Fruit fly (Drosophila melanogaster) whole organism, embryonic: ENCODE results near the gene Vha16-2.
A peak's percentile ranks its signal among the peaks of the same experiment; 100 is the strongest.

Experiments used
- BEAF-32 ChIP-seq: fragments of 200-800 bp; sonication (Bioruptor generic); optimal IDR thresholded peaks from 3 replicates; lab custom pipeline; 2017; ENCODE audit warnings: missing biosample characterization, missing genetic modification characterization, mild to moderate bottlenecking, moderate library complexity, missing genetic modification reagents
- Bteb2 ChIP-seq: fragments of 200-800 bp; sonication (Bioruptor generic); optimal IDR thresholded peaks from 2 replicates; lab custom pipeline; 2016; ENCODE audit warnings: missing biosample characterization, missing genetic modification characterization
- CG10147 ChIP-seq: fragments of 200-800 bp; sonication (Bioruptor generic); optimal IDR thresholded peaks from 2 replicates; lab custom pipeline; 2019; ENCODE audit warnings: missing biosample characterization, mild to moderate bottlenecking, missing genetic modification characterization, moderate library complexity
- CG10209 ChIP-seq: fragments of 200-800 bp; sonication (Bioruptor generic); optimal IDR thresholded peaks from 3 replicates; lab custom pipeline; 2017; ENCODE audit warnings: missing biosample characterization, mild to moderate bottlenecking, missing genetic modification characterization, missing genetic modification reagents
- CG10565 ChIP-seq: fragments of 200-800 bp; sonication (Bioruptor generic); optimal IDR thresholded peaks from 3 replicates; lab custom pipeline; 2016; ENCODE audit warnings: missing biosample characterization, mild to moderate bottlenecking, missing genetic modification characterization
- CG10959 ChIP-seq: fragments of 200-800 bp; sonication (Bioruptor generic); IDR thresholded peaks from 2 replicates; pipeline ENCODE4 v1.3.6; 2022; ENCODE audit warnings: missing biosample characterization, missing genetic modification characterization
- CG13624 ChIP-seq: fragments of 200-800 bp; sonication (Bioruptor generic); optimal IDR thresholded peaks from 2 replicates; lab custom pipeline; 2016; ENCODE audit warnings: missing biosample characterization, missing genetic modification characterization
- CG14860 ChIP-seq: fragments of 200-800 bp; sonication (Bioruptor generic); IDR thresholded peaks from 3 replicates; pipeline ENCODE4 v1.3.6; 2022; ENCODE audit warnings: missing biosample characterization, missing genetic modification characterization; ENCODE audit not compliant: partially characterized antibody
- CG15269 ChIP-seq: fragments of 200-800 bp; sonication (Bioruptor generic); optimal IDR thresholded peaks from 2 replicates; lab custom pipeline; 2018; ENCODE audit warnings: missing biosample characterization, mild to moderate bottlenecking, missing genetic modification characterization, moderate library complexity
- CG16779 ChIP-seq: fragments of 200-800 bp; sonication (Bioruptor generic); IDR thresholded peaks from 2 replicates; pipeline ENCODE4 v1.3.6; 2022; ENCODE audit warnings: missing biosample characterization, missing genetic modification characterization
- CG2199 ChIP-seq: fragments of 200-800 bp; sonication (Bioruptor generic); IDR thresholded peaks from 3 replicates; pipeline ENCODE4 v1.3.6; 2022; ENCODE audit warnings: missing biosample characterization, missing genetic modification characterization
- CG2889 ChIP-seq: fragments of 200-800 bp; sonication (Bioruptor generic); IDR thresholded peaks from 3 replicates; pipeline ENCODE4 v1.3.6; 2022; ENCODE audit warnings: missing biosample characterization, missing genetic modification characterization
- CG3065 ChIP-seq: fragments of 200-800 bp; sonication (Bioruptor generic); optimal IDR thresholded peaks from 2 replicates; lab custom pipeline; 2016; ENCODE audit warnings: missing biosample characterization, missing genetic modification characterization
- CG31388 ChIP-seq: fragments of 200-800 bp; sonication (Bioruptor generic); optimal IDR thresholded peaks from 2 replicates; lab custom pipeline; 2016; ENCODE audit warnings: missing biosample characterization, missing genetic modification characterization
- CG34422 ChIP-seq: fragments of 200-800 bp; sonication (Bioruptor generic); IDR thresholded peaks from 3 replicates; pipeline ENCODE4 v1.3.6; 2022; ENCODE audit warnings: missing biosample characterization, missing genetic modification characterization
- CG3995 ChIP-seq: fragments of 200-800 bp; sonication (Bioruptor generic); optimal IDR thresholded peaks from 3 replicates; lab custom pipeline; 2016; ENCODE audit warnings: missing biosample characterization, missing genetic modification characterization
- CG4282 ChIP-seq: fragments of 200-800 bp; sonication (Bioruptor generic); optimal IDR thresholded peaks from 2 replicates; lab custom pipeline; 2016; ENCODE audit warnings: missing biosample characterization, missing genetic modification characterization
- CG4360 ChIP-seq: fragments of 200-800 bp; sonication (Bioruptor generic); IDR thresholded peaks from 2 replicates; pipeline ENCODE4 v1.3.6; 2022; ENCODE audit warnings: missing biosample characterization, missing genetic modification characterization
- CG4404 ChIP-seq: fragments of 200-800 bp; sonication (Bioruptor generic); IDR thresholded peaks from 2 replicates; pipeline ENCODE4 v1.3.6; 2022; ENCODE audit warnings: missing biosample characterization, missing genetic modification characterization
- CG4707 ChIP-seq: fragments of 200-800 bp; sonication (Bioruptor generic); optimal IDR thresholded peaks from 2 replicates; lab custom pipeline; 2018; ENCODE audit warnings: missing biosample characterization, mild to moderate bottlenecking, missing genetic modification characterization, moderate library complexity
- CG5953 ChIP-seq: fragments of 200-800 bp; sonication (Bioruptor generic); IDR thresholded peaks from 2 replicates; pipeline ENCODE4 v1.3.6; 2022; ENCODE audit warnings: missing biosample characterization, missing genetic modification characterization
- CG6272 ChIP-seq: fragments of 200-800 bp; sonication (Bioruptor generic); IDR thresholded peaks from 2 replicates; pipeline ENCODE4 v1.3.6; 2022; ENCODE audit warnings: missing biosample characterization, missing genetic modification characterization
- CG7556 ChIP-seq: fragments of 200-800 bp; sonication (Bioruptor generic); optimal IDR thresholded peaks from 2 replicates; lab custom pipeline; 2017; ENCODE audit warnings: missing biosample characterization, mild to moderate bottlenecking, missing genetic modification characterization
- CG8924 ChIP-seq: fragments of 200-800 bp; optimal IDR thresholded peaks from 3 replicates; lab custom pipeline; 2019; ENCODE audit warnings: missing biosample characterization, mild to moderate bottlenecking, missing genetic modification characterization, moderate library complexity
- CoRest ChIP-seq: fragments of 200-800 bp; sonication (Bioruptor generic); optimal IDR thresholded peaks from 3 replicates; lab custom pipeline; 2018; ENCODE audit warnings: missing biosample characterization, mild to moderate bottlenecking, missing genetic modification characterization, moderate library complexity
- Dek ChIP-seq: fragments of 200-800 bp; sonication (Bioruptor generic); optimal IDR thresholded peaks from 3 replicates; lab custom pipeline; 2019; ENCODE audit warnings: missing biosample characterization, mild to moderate bottlenecking, missing genetic modification characterization, moderate library complexity
- Doc2 ChIP-seq: fragments of 200-800 bp; sonication (Bioruptor generic); IDR thresholded peaks from 2 replicates; pipeline ENCODE4 v1.3.6; 2022; ENCODE audit warnings: missing biosample characterization, missing genetic modification characterization
- E2f2 ChIP-seq: fragments of 200-800 bp; sonication (Bioruptor generic); IDR thresholded peaks from 2 replicates; pipeline ENCODE4 v1.3.6; 2022; ENCODE audit warnings: missing biosample characterization, missing genetic modification characterization
- H15 ChIP-seq: fragments of 200-800 bp; sonication (Bioruptor generic); IDR thresholded peaks from 3 replicates; pipeline ENCODE4 v1.3.6; 2022; ENCODE audit warnings: missing biosample characterization, missing genetic modification characterization
- Hand ChIP-seq: fragments of 200-800 bp; sonication (Bioruptor generic); optimal IDR thresholded peaks from 2 replicates; lab custom pipeline; 2017; ENCODE audit warnings: mild to moderate bottlenecking, missing biosample characterization, missing genetic modification reagents, missing genetic modification characterization
- NK7.1 ChIP-seq: fragments of 200-800 bp; sonication (Bioruptor generic); optimal IDR thresholded peaks from 3 replicates; lab custom pipeline; 2016; ENCODE audit warnings: missing biosample characterization, missing genetic modification characterization
- Six4 ChIP-seq: fragments of 200-800 bp; sonication (Bioruptor generic); optimal IDR thresholded peaks from 2 replicates; lab custom pipeline; 2016; ENCODE audit warnings: missing biosample characterization, missing genetic modification characterization
- Sox102F ChIP-seq: fragments of 200-800 bp; sonication (Bioruptor generic); optimal IDR thresholded peaks from 2 replicates; lab custom pipeline; 2018; ENCODE audit warnings: missing biosample characterization, mild to moderate bottlenecking, missing genetic modification characterization, moderate library complexity
- Tbp ChIP-seq: fragments of >200 bp; optimal IDR thresholded peaks from 2 replicates; lab custom pipeline; 2018; ENCODE audit warnings: missing biosample characterization, missing genetic modification characterization
- YL-1 ChIP-seq: fragments of 200-800 bp; sonication (Bioruptor generic); optimal IDR thresholded peaks from 3 replicates; lab custom pipeline; 2017; ENCODE audit warnings: missing biosample characterization, mild to moderate bottlenecking, missing genetic modification characterization
- ara ChIP-seq: fragments of 200-800 bp; sonication (Bioruptor generic); IDR thresholded peaks from 2 replicates; pipeline ENCODE4 v1.3.6; 2022; ENCODE audit warnings: missing biosample characterization, missing genetic modification characterization
- cas ChIP-seq: fragments of 200-800 bp; sonication (Bioruptor generic); IDR thresholded peaks from 2 replicates; pipeline ENCODE4 v1.3.6; 2022; ENCODE audit warnings: missing biosample characterization, missing genetic modification characterization
- cato ChIP-seq: fragments of 200-800 bp; sonication (Bioruptor generic); optimal IDR thresholded peaks from 2 replicates; lab custom pipeline; 2016; ENCODE audit warnings: missing biosample characterization, missing genetic modification characterization, borderline replicate concordance
- chn ChIP-seq: fragments of 200-800 bp; sonication (Bioruptor generic); optimal IDR thresholded peaks from 2 replicates; lab custom pipeline; 2016; ENCODE audit warnings: missing biosample characterization, missing genetic modification characterization
- ci ChIP-seq: fragments of 200-800 bp; sonication (Bioruptor generic); IDR thresholded peaks from 3 replicates; pipeline ENCODE4 v1.3.6; 2022; ENCODE audit warnings: missing biosample characterization, missing genetic modification characterization
- dan ChIP-seq: fragments of 200-800 bp; sonication (Bioruptor generic); IDR thresholded peaks from 2 replicates; pipeline ENCODE4 v1.3.6; 2022; ENCODE audit warnings: missing biosample characterization, missing genetic modification characterization
- her ChIP-seq: fragments of 200-800 bp; sonication (Bioruptor generic); optimal IDR thresholded peaks from 2 replicates; lab custom pipeline; 2016; ENCODE audit warnings: missing biosample characterization, missing genetic modification characterization
- nerfin-2 ChIP-seq: fragments of 200-800 bp; sonication (Bioruptor generic); IDR thresholded peaks from 2 replicates; pipeline ENCODE4 v1.3.6; 2022; ENCODE audit warnings: missing biosample characterization, missing genetic modification characterization; ENCODE audit not compliant: partially characterized antibody
- onecut ChIP-seq: fragments of 200-800 bp; sonication (Bioruptor generic); IDR thresholded peaks from 2 replicates; pipeline ENCODE4 v1.3.6; 2022; ENCODE audit warnings: missing biosample characterization, missing genetic modification characterization
- prd ChIP-seq, 3 experiments: fragments of >200 bp in 2 of 3; fragments of 200-800 bp in 1 of 3; sonication (Bioruptor generic) in 1 of 3; optimal IDR thresholded peaks in 2 of 3; IDR thresholded peaks in 1 of 3; 2 replicates in 2 of 3; 3 replicates in 1 of 3; pipeline versions ENCODE4 v1.3.6 to Lab custom; 2017 to 2022; ENCODE audit warnings: missing biosample characterization in 1 of 3, missing genetic modification characterization in 1 of 3
- pum ChIP-seq: fragments of 200-800 bp; sonication (Bioruptor generic); optimal IDR thresholded peaks from 2 replicates; lab custom pipeline; 2016; ENCODE audit warnings: missing biosample characterization, missing genetic modification characterization
- sim ChIP-seq: fragments of 200-800 bp; sonication (Bioruptor generic); IDR thresholded peaks from 2 replicates; pipeline ENCODE4 v1.3.6; 2022; ENCODE audit warnings: missing biosample characterization, missing genetic modification characterization
- sqz ChIP-seq: fragments of 200-800 bp; sonication (Bioruptor generic); optimal IDR thresholded peaks from 3 replicates; lab custom pipeline; 2018; ENCODE audit warnings: missing biosample characterization, mild to moderate bottlenecking, missing genetic modification characterization
- tx ChIP-seq: fragments of 200-800 bp; sonication (Bioruptor generic); optimal IDR thresholded peaks from 2 replicates; lab custom pipeline; 2016; ENCODE audit warnings: missing biosample characterization, missing genetic modification characterization
- unc-4 ChIP-seq: fragments of 200-800 bp; sonication (Bioruptor generic); IDR thresholded peaks from 2 replicates; pipeline ENCODE4 v1.3.6; 2022; ENCODE audit warnings: missing biosample characterization, missing genetic modification characterization; ENCODE audit not compliant: partially characterized antibody
- vnd ChIP-seq: fragments of 200-800 bp; sonication (Bioruptor generic); IDR thresholded peaks from 3 replicates; pipeline ENCODE4 v1.3.6; 2022; ENCODE audit warnings: missing biosample characterization, missing genetic modification characterization; ENCODE audit not compliant: partially characterized antibody
- zen2 ChIP-seq: fragments of 200-800 bp; sonication (Bioruptor generic); IDR thresholded peaks from 3 replicates; pipeline ENCODE4 v1.3.6; 2022; ENCODE audit warnings: missing biosample characterization, missing genetic modification characterization; ENCODE audit not compliant: partially characterized antibody

The Vha16-2 gene

DNA sequence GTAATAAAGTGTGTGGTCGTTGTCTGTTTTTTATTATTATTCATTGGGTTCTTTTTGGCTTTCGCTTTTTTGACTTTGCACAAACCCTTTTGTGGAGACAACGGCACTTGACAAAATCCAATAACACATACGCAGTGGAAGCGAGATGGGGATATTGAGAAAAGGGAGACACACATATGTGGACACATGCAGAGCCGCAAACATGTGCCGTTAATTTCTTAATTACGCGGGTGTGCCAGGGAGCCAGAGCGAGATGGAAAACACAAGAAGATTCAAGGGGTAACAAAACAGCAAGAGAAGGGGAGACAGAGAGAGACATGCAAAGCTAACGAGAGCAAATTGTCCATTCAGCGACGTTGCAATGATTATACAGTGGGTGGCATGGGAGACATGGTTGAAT, 17.7 kb downstream of the Vha16-2 start (continued):
- TF ChIP-seq CG16779 (GFP tag; lab: Robert Waterston, UW) (no peak), CG10209 (GFP tag; lab: Kevin White, UChicago) (no peak), nerfin-2 (GFP tag; lab: Robert Waterston, UW) (no peak), dan (GFP tag; lab: Robert Waterston, UW) (no peak), CG10959 (GFP tag; lab: Robert Waterston, UW) (no peak), CG10147 (GFP tag; lab: Kevin White, UChicago) (no peak), unc-4 (GFP tag; lab: Robert Waterston, UW) (no peak), NK7.1 (no peak), CG4360 (no peak), Hand (GFP tag; lab: Kevin White, UChicago) (no peak), CG8924 (tag; lab: Kevin White, UChicago) (no peak), CG5953 (GFP tag; lab: Robert Waterston, UW) (0 out of 2 replicates have a peak, but pooled peaks have one; percentile 38), CG4282 (no peak), pum (GFP tag; lab: Kevin White, UChicago) (no peak), CG6272 (GFP tag; lab: Robert Waterston, UW) (no peak), CG10565 (GFP tag; lab: Kevin White, UChicago) (no peak), onecut (no peak; the same call in 1 of the 2 replicates), Dek (tag; lab: Kevin White, UChicago) (no peak), tx (GFP tag; lab: Kevin White, UChicago) (peak; percentile 34), Tbp (no peak), sqz (GFP tag; lab: Kevin White, UChicago) (no peak), CG2889 (GFP tag; lab: Robert Waterston, UW) (no peak), Sox102F (GFP tag; lab: Kevin White, UChicago) (no peak), cato (GFP tag; lab: Kevin White, UChicago) (no peak), cas (GFP tag; lab: Robert Waterston, UW) (no peak), CG3065 (GFP tag; lab: Kevin White, UChicago) (no peak), CG14860 (no peak), sim (GFP tag; lab: Robert Waterston, UW) (no peak), CG2199 (no peak), CG4707 (no peak), CG31388 (GFP tag; lab: Kevin White, UChicago) (no peak), vnd (GFP tag; lab: Robert Waterston, UW) (no peak), E2f2 (no peak), Six4 (GFP tag; lab: Kevin White, UChicago) (no peak), her (GFP tag; lab: Kevin White, UChicago) (no peak), chn (no peak), CG34422 (GFP tag; lab: Robert Waterston, UW) (no peak), BEAF-32 (GFP tag; lab: Kevin White, UChicago) (no peak), ara (GFP tag; lab: Robert Waterston, UW) (0 out of 2 replicates have a peak, but pooled peaks have one; percentile 24), zen2 (no peak), Doc2 (GFP tag; lab: Robert Waterston, UW) (no peak), ci (no peak), CG4404 (GFP tag; lab: Robert Waterston, UW) (no peak), CG13624 (GFP tag; lab: Kevin White, UChicago) (no peak), Bteb2 (GFP tag; lab: Kevin White, UChicago) (no peak), CG7556 (no peak), YL-1 (no peak), prd (optimal IDR thresholded peaks at IDR 0.05; lab: Kevin White, UChicago) (no peak), prd (GFP tag; IDR thresholded peaks at IDR 0.05; lab: Robert Waterston, UW) (no peak), CG15269 (tag; lab: Kevin White, UChicago) (peak; percentile 15), CoRest (tag; lab: Kevin White, UChicago) (no peak), H15 (GFP tag; lab: Robert Waterston, UW) (no peak), CG3995 (GFP tag; lab: Kevin White, UChicago) (no peak)
